Worm (Caenorhabditis elegans): ENCODE measurements around the gene F48F7.3.

F48F7.3 gene

ce11 chrX:13948810-13949209 lies 14.5 kb upstream of the F48F7.3 start, which contains the start of gene alg-1:
Gene alg-1 (plus strand): TSS chrX:13949110.
- TF ChIP-seq bed-3 (GFP tag; optimal IDR thresholded peaks at IDR 0.05) (no peak), sptf-1 (tag; optimal IDR thresholded peaks at IDR 0.05) (no peak), tbx-8 (GFP tag; optimal IDR thresholded peaks at IDR 0.05) (no peak), blmp-1 (tag; optimal IDR thresholded peaks at IDR 0.05) (no peak), pha-4 (tag; optimal IDR thresholded peaks at IDR 0.05) (no peak), nhr-28 (tag; optimal IDR thresholded peaks at IDR 0.05) (no peak), unc-62 (GFP tag; optimal IDR thresholded peaks at IDR 0.05) (no peak), hlh-1 (tag; optimal IDR thresholded peaks at IDR 0.05) (no peak), elt-3 (tag; optimal IDR thresholded peaks at IDR 0.05) (no peak), nhr-2 (tag; optimal IDR thresholded peaks at IDR 0.05) (no peak), cnd-1 (tag; optimal IDR thresholded peaks at IDR 0.05) (no peak), mls-2 (tag; optimal IDR thresholded peaks at IDR 0.05) (no peak), elt-1 (tag; optimal IDR thresholded peaks at IDR 0.05; ENCODE audit: borderline replicate concordance, insufficient read depth) (no peak), unc-39 (tag; optimal IDR thresholded peaks at IDR 0.05) (no peak)

- TF ChIP-seq ceh-39 (tag; optimal IDR thresholded peaks at IDR 0.05) = peak; percentile 23
- TF ChIP-seq unc-62 (GFP tag; optimal IDR thresholded peaks at IDR 0.05) = peak; percentile 30
- peak; percentile 98 for TF ChIP-seq ham-2 (GFP tag; optimal IDR thresholded peaks at IDR 0.05)
- TF ChIP-seq nhr-12 (tag; optimal IDR thresholded peaks at IDR 0.05) = no peak
- no peak for TF ChIP-seq lsy-2 (tag; optimal IDR thresholded peaks at IDR 0.05)
- peak; percentile 42 for TF ChIP-seq cnd-1 (tag; optimal IDR thresholded peaks at IDR 0.05)
- no peak for TF ChIP-seq mab-5 (tag; optimal IDR thresholded peaks at IDR 0.05)
- peak; percentile 22 for TF ChIP-seq ztf-11 (tag; optimal IDR thresholded peaks at IDR 0.05)
- TF ChIP-seq flh-1 (GFP tag; optimal IDR thresholded peaks at IDR 0.05) = no peak
- peak; percentile 86 for TF ChIP-seq unc-120 (tag; optimal IDR thresholded peaks at IDR 0.05; ENCODE audit: poor library complexity, severe bottlenecking)
- peak; percentile 3 for TF ChIP-seq lin-13 (tag; optimal IDR thresholded peaks at IDR 0.05)
- no peak for TF ChIP-seq bed-3 (GFP tag; optimal IDR thresholded peaks at IDR 0.05)
- no peak for TF ChIP-seq zip-8 (tag; optimal IDR thresholded peaks at IDR 0.05)
- TF ChIP-seq M03D4.4 (tag; optimal IDR thresholded peaks at IDR 0.05) = no peak
- TF ChIP-seq pha-4 (tag; optimal IDR thresholded peaks at IDR 0.05) = peak; percentile 32
- TF ChIP-seq mep-1 (tag; optimal IDR thresholded peaks at IDR 0.05) = peak; percentile 21
- peak; percentile 12 for TF ChIP-seq drap-1 (GFP tag; optimal IDR thresholded peaks at IDR 0.05)
- peak; percentile 29 for TF ChIP-seq nhr-237 (tag; optimal IDR thresholded peaks at IDR 0.05)
- TF ChIP-seq blmp-1 (tag; optimal IDR thresholded peaks at IDR 0.05) = no peak
- no peak for TF ChIP-seq lin-32 (GFP tag; optimal IDR thresholded peaks at IDR 0.05)
- no peak for TF ChIP-seq ceh-43 (GFP tag; optimal IDR thresholded peaks at IDR 0.05)
- peak; percentile 11 for TF ChIP-seq mls-2 (tag; optimal IDR thresholded peaks at IDR 0.05)
- TF ChIP-seq hlh-1 (tag; optimal IDR thresholded peaks at IDR 0.05) = peak; percentile 87
- TF ChIP-seq snpc-4 (tag; optimal IDR thresholded peaks at IDR 0.05) = no peak
- TF ChIP-seq nhr-2 (tag; optimal IDR thresholded peaks at IDR 0.05) = no peak
- TF ChIP-seq elt-3 (tag; optimal IDR thresholded peaks at IDR 0.05) = no peak
- no peak for TF ChIP-seq ces-1 (GFP tag; optimal IDR thresholded peaks at IDR 0.05)
- TF ChIP-seq tbx-8 (GFP tag; optimal IDR thresholded peaks at IDR 0.05) = no peak
- TF ChIP-seq nhr-28 (tag; optimal IDR thresholded peaks at IDR 0.05) = no peak
- TF ChIP-seq sem-2 (GFP tag; optimal IDR thresholded peaks at IDR 0.05) = no peak
- TF ChIP-seq elt-1 (tag; optimal IDR thresholded peaks at IDR 0.05; ENCODE audit: borderline replicate concordance, insufficient read depth) = no peak
- TF ChIP-seq ceh-83 (GFP tag; optimal IDR thresholded peaks at IDR 0.05) = no peak
- TF ChIP-seq sptf-1 (tag; optimal IDR thresholded peaks at IDR 0.05) = peak; percentile 25
- no peak for TF ChIP-seq unc-39 (tag; optimal IDR thresholded peaks at IDR 0.05)
- TF ChIP-seq nhr-76 (tag; optimal IDR thresholded peaks at IDR 0.05) = no peak
Observed at ce11 chrX:13950620-13951152, 12.6 kb upstream of the F48F7.3 start.

- no peak for TF ChIP-seq mab-5 (tag; optimal IDR thresholded peaks at IDR 0.05)
- no peak for TF ChIP-seq lin-13 (tag; optimal IDR thresholded peaks at IDR 0.05)
- TF ChIP-seq bed-3 (GFP tag; optimal IDR thresholded peaks at IDR 0.05) = no peak
- no peak for TF ChIP-seq unc-120 (tag; optimal IDR thresholded peaks at IDR 0.05; ENCODE audit: poor library complexity, severe bottlenecking)
- TF ChIP-seq tbx-8 (GFP tag; optimal IDR thresholded peaks at IDR 0.05) = no peak
- TF ChIP-seq hlh-1 (tag; optimal IDR thresholded peaks at IDR 0.05) = no peak
- no peak for TF ChIP-seq pha-4 (tag; optimal IDR thresholded peaks at IDR 0.05)
- no peak for TF ChIP-seq cnd-1 (tag; optimal IDR thresholded peaks at IDR 0.05)
- TF ChIP-seq nhr-2 (tag; optimal IDR thresholded peaks at IDR 0.05) = no peak
- no peak for TF ChIP-seq ceh-39 (tag; optimal IDR thresholded peaks at IDR 0.05)
- TF ChIP-seq M03D4.4 (tag; optimal IDR thresholded peaks at IDR 0.05) = no peak
- TF ChIP-seq snpc-4 (tag; optimal IDR thresholded peaks at IDR 0.05) = no peak
- TF ChIP-seq mep-1 (tag; optimal IDR thresholded peaks at IDR 0.05) = no peak
- no peak for TF ChIP-seq sptf-1 (tag; optimal IDR thresholded peaks at IDR 0.05)
- no peak for TF ChIP-seq ceh-43 (GFP tag; optimal IDR thresholded peaks at IDR 0.05)
Observed at ce11 chrX:13952347-13952746, 11.0 kb upstream of the F48F7.3 start.
